Worm (Caenorhabditis elegans): ENCODE measurements around the gene elt-3.

elt-3 gene

DNA sequence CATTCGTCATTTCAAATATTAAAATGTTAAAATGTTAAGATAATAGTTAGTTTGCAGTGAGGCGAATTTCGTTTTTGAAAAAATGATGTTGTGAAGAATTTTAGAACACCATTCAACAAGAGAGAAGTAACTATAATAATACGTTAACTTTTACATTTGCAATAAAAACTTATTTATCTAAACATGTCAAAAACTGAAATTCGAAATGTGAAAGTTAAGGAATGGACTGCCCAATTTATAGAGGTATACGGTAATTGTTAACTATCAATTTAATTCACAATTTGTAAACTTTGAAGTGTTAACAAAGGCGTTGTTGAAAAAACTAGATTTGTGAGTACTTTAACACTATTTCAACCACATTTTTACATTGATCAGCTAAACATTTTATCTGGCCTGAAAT lies 30.9 kb upstream of the elt-3 start:
- TF ChIP-seq Y48G9A.11 (GFP tag; IDR thresholded peaks at IDR 0.05) (no peak), aha-1 (tag) (peak; percentile 94)

DNA sequence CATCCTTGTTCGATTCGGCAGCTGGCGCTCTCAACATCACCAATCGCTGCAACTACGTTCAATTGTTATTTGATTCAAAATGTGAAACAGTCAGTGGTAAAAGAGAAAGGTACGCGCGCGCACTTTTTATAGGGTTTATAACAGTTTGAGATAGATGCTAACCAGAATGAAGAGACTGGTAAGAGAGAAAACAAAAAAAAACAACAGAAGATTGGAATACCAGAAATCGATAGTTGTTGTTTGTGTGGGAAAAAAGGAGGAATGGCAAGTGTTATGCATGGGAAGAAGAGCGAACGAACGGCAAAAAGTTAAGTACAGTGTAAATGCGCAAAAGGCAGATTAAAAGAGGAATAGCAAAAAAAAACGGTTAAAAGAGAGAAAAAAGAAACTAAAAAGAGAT lies 24.8 kb upstream of the elt-3 start, which contains the start of gene Y26E6A.3:
TSS of gene Y26E6A.3 (minus strand) at position 101 of the 400 bp plus-strand sequence.
- TF ChIP-seq F26F4.8 (GFP tag; conservative IDR thresholded peaks at IDR 0.05) (no peak), snpc-1.2 (GFP tag; IDR thresholded peaks at IDR 0.05) (no peak), snpc-4 (tag; optimal IDR thresholded peaks at IDR 0.05) (no peak), dmd-6 (GFP tag; IDR thresholded peaks at IDR 0.05) (no peak), php-3 (GFP tag; IDR thresholded peaks at IDR 0.05) (no peak), F10B5.3 (tag; optimal IDR thresholded peaks at IDR 0.05) (no peak)

- TF ChIP-seq nhr-48 (tag; optimal IDR thresholded peaks at IDR 0.05) (no peak), nhr-28 (tag; optimal IDR thresholded peaks at IDR 0.05) (no peak), hlh-11 (tag; optimal IDR thresholded peaks at IDR 0.05) (no peak), lsy-2 (tag; optimal IDR thresholded peaks at IDR 0.05) (peak in 1 of 2 experiments; percentile 34), unc-39 (tag; optimal IDR thresholded peaks at IDR 0.05) (no peak), arid-1 (GFP tag; conservative IDR thresholded peaks at IDR 0.05) (no peak), nhr-237 (tag; optimal IDR thresholded peaks at IDR 0.05) (no peak), dmd-9 (GFP tag; IDR thresholded peaks at IDR 0.05) (no peak), nhr-11 (tag; optimal IDR thresholded peaks at IDR 0.05) (peak; percentile 2), hlh-30 (tag; optimal IDR thresholded peaks at IDR 0.05; ENCODE audit: insufficient read depth) (no peak), aly-2 (tag; optimal IDR thresholded peaks at IDR 0.05) (no peak), F26F4.8 (GFP tag; conservative IDR thresholded peaks at IDR 0.05) (no peak), nhr-42 (GFP tag; IDR thresholded peaks at IDR 0.05) (no peak), F44E2.7 (GFP tag; IDR thresholded peaks at IDR 0.05) (no peak), hif-1 (tag; optimal IDR thresholded peaks at IDR 0.05) (no peak), fkh-10 (GFP tag; optimal IDR thresholded peaks at IDR 0.05) (no peak), unc-62 (GFP tag; optimal IDR thresholded peaks at IDR 0.05 in 1 of 2) (peak in 1 of 2 experiments; percentile 9), unc-62 (tag; optimal IDR thresholded peaks at IDR 0.05) (no peak), Y48G9A.11 (GFP tag; IDR thresholded peaks at IDR 0.05) (no peak), aha-1 (tag) (no peak), pqm-1 (tag; optimal IDR thresholded peaks at IDR 0.05) (no peak), cey-2 (tag; optimal IDR thresholded peaks at IDR 0.05; ENCODE audit: borderline replicate concordance, insufficient read depth) (no peak), nhr-41 (GFP tag; IDR thresholded peaks at IDR 0.05) (no peak), F37D6.2 (tag; optimal IDR thresholded peaks at IDR 0.05) (peak; percentile 13), Y105C5A.15 (GFP tag; IDR thresholded peaks at IDR 0.05) (no peak)
Observed at ce11 chrX:13913641-13914040, 21.0 kb upstream of the elt-3 start.

- TF ChIP-seq fkh-10 (GFP tag; optimal IDR thresholded peaks at IDR 0.05) (no peak), hif-1 (tag; optimal IDR thresholded peaks at IDR 0.05) (no peak), lin-13 (GFP tag; optimal IDR thresholded peaks at IDR 0.05) (no peak), arid-1 (GFP tag; conservative IDR thresholded peaks at IDR 0.05) (no peak), unc-39 (tag; optimal IDR thresholded peaks at IDR 0.05) (no peak), vab-7 (GFP tag; IDR thresholded peaks at IDR 0.05) (no peak), snpc-1.2 (GFP tag; IDR thresholded peaks at IDR 0.05) (no peak), madf-5 (GFP tag; IDR thresholded peaks at IDR 0.05) (no peak), mep-1 (tag; optimal IDR thresholded peaks at IDR 0.05) (no peak), zip-11 (GFP tag; IDR thresholded peaks at IDR 0.05) (no peak), dmd-6 (GFP tag; IDR thresholded peaks at IDR 0.05) (no peak), nhr-48 (tag; optimal IDR thresholded peaks at IDR 0.05) (no peak)
Observed at ce11 chrX:13914289-13914688, 20.4 kb upstream of the elt-3 start, which contains the start of gene Y26E6A.2. Gene Y26E6A.2 (minus strand): TSS chrX:13914389.

All from whole organism, L4 larva.